Worm (Caenorhabditis elegans) whole organism, young adult: ENCODE data around the gene ergi-3.

ENCODE experiments used
- B0035.1 ChIP-seq: sonication (generic microtip); optimal IDR thresholded peaks from 2 replicates; lab custom pipeline; 2016; ENCODE audit warnings: missing genetic modification characterization, mild to moderate bottlenecking, missing compliant biosample characterization, missing genotype, missing genetic modification reagents
- B0261.1 ChIP-seq: sonication (generic microtip); optimal IDR thresholded peaks from 2 replicates; lab custom pipeline; 2016; ENCODE audit warnings: mild to moderate bottlenecking, missing genetic modification characterization, moderate library complexity, missing compliant biosample characterization
- B0336.3 ChIP-seq: fragments of 200-800 bp; sonication (Bioruptor generic); IDR thresholded peaks from 2 replicates; pipeline ENCODE4 v1.3.6; 2022; ENCODE audit warnings: missing genetic modification characterization, missing compliant biosample characterization
- C06A6.2 ChIP-seq: fragments of 200-800 bp; sonication (Bioruptor generic); conservative IDR thresholded peaks from 2 replicates; pipeline ENCODE4 v1.3.6; 2022; ENCODE audit warnings: missing genetic modification characterization, missing compliant biosample characterization
- D2030.7 ChIP-seq: fragments of 200-800 bp; sonication (Bioruptor generic); IDR thresholded peaks from 2 replicates; pipeline ENCODE4 v1.3.6; 2022; ENCODE audit warnings: missing genetic modification reagents, missing genetic modification characterization, missing compliant biosample characterization
- F23B12.7 ChIP-seq: sonication (generic microtip); optimal IDR thresholded peaks from 2 replicates; lab custom pipeline; 2017; ENCODE audit warnings: missing genetic modification characterization, mild to moderate bottlenecking, missing compliant biosample characterization, antibody characterized with exemption, moderate library complexity; ENCODE audit not compliant: insufficient read depth
- F49E8.2 ChIP-seq: sonication (generic microtip); optimal IDR thresholded peaks from 3 replicates; lab custom pipeline; 2017; ENCODE audit warnings: missing genetic modification characterization, mild to moderate bottlenecking, missing compliant biosample characterization, antibody characterized with exemption, moderate library complexity; ENCODE audit not compliant: insufficient read depth
- F57C9.4 ChIP-seq: sonication (generic microtip); optimal IDR thresholded peaks from 2 replicates; lab custom pipeline; 2017; ENCODE audit warnings: mild to moderate bottlenecking, missing genetic modification characterization, missing compliant biosample characterization
- T07F8.4 ChIP-seq: sonication (generic microtip); optimal IDR thresholded peaks from 2 replicates; lab custom pipeline; 2016; ENCODE audit warnings: mild to moderate bottlenecking, missing genetic modification characterization, moderate library complexity, missing compliant biosample characterization
- Y53G8AR.9 ChIP-seq: fragments of 200-800 bp; sonication (Bioruptor generic); conservative IDR thresholded peaks from 2 replicates; pipeline ENCODE4 v1.3.6; 2022; ENCODE audit warnings: missing genetic modification reagents, missing genetic modification characterization, missing compliant biosample characterization
- Y95B8A.8 ChIP-seq: fragments of 200-800 bp; sonication (Bioruptor generic); IDR thresholded peaks from 2 replicates; pipeline ENCODE4 v1.3.6; 2022; ENCODE audit warnings: missing genetic modification reagents, missing genetic modification characterization, missing compliant biosample characterization
- ZK185.1 ChIP-seq: sonication (generic microtip); optimal IDR thresholded peaks from 2 replicates; lab custom pipeline; 2016; ENCODE audit warnings: mild to moderate bottlenecking, missing genetic modification characterization, missing compliant biosample characterization; ENCODE audit not compliant: poor library complexity, severe bottlenecking
- ama-1 ChIP-seq, 3 experiments: fragments of 150-350 bp in 1 of 3; sonication (generic microtip) in 2 of 3; optimal IDR thresholded peaks; 2 replicates each; lab custom pipeline; 2014 to 2018; ENCODE audit warnings: missing biosample characterization in 2 of 3, missing genetic modification characterization in 2 of 3, missing genetic modification reagents in 2 of 3
- aptf-2 ChIP-seq: fragments of 200-800 bp; sonication (Bioruptor generic); conservative IDR thresholded peaks from 2 replicates; pipeline ENCODE4 v1.3.6; 2022; ENCODE audit warnings: missing genetic modification reagents, missing genetic modification characterization, missing compliant biosample characterization
- attf-3 ChIP-seq: fragments of 200-800 bp; sonication (Bioruptor generic); conservative IDR thresholded peaks from 2 replicates; pipeline ENCODE4 v1.3.6; 2022; ENCODE audit warnings: missing genetic modification reagents, missing genetic modification characterization, missing compliant biosample characterization
- bed-1 ChIP-seq: fragments of 200-800 bp; sonication (Bioruptor generic); IDR thresholded peaks from 2 replicates; pipeline ENCODE4 v1.3.6; 2022; ENCODE audit warnings: missing genetic modification reagents, missing genetic modification characterization, missing compliant biosample characterization
- bed-2 ChIP-seq: fragments of 200-800 bp; sonication (Bioruptor generic); IDR thresholded peaks from 2 replicates; pipeline ENCODE4 v1.3.6; 2022; ENCODE audit warnings: missing genetic modification reagents, missing genetic modification characterization, missing compliant biosample characterization
- ceh-100 ChIP-seq: fragments of 200-800 bp; sonication (Bioruptor generic); IDR thresholded peaks from 2 replicates; pipeline ENCODE4 v1.3.6; 2022; ENCODE audit warnings: missing genetic modification reagents, missing genetic modification characterization, missing compliant biosample characterization
- ceh-58 ChIP-seq: fragments of 200-800 bp; sonication (Bioruptor generic); IDR thresholded peaks from 2 replicates; pipeline ENCODE4 v1.3.6; 2022; ENCODE audit warnings: missing genetic modification characterization, missing compliant biosample characterization
- ceh-91 ChIP-seq: fragments of 200-800 bp; sonication (Bioruptor generic); IDR thresholded peaks from 2 replicates; pipeline ENCODE4 v1.3.6; 2022; ENCODE audit warnings: missing genetic modification reagents, missing genetic modification characterization, missing compliant biosample characterization
- efl-1 ChIP-seq: fragments of 150-350 bp; optimal IDR thresholded peaks from 2 replicates; lab custom pipeline; 2014; ENCODE audit warnings: missing biosample characterization, missing genetic modification reagents, missing genetic modification characterization
- hlh-12 ChIP-seq: sonication (generic microtip); optimal IDR thresholded peaks from 2 replicates; lab custom pipeline; 2016; ENCODE audit warnings: missing genetic modification characterization, missing compliant biosample characterization
- hlh-26 ChIP-seq: fragments of 200-800 bp; sonication (Bioruptor generic); conservative IDR thresholded peaks from 2 replicates; pipeline ENCODE4 v1.3.6; 2022; ENCODE audit warnings: missing genetic modification reagents, missing genetic modification characterization, missing compliant biosample characterization
- hmg-1.2 ChIP-seq: fragments of 200-800 bp; sonication (Bioruptor generic); IDR thresholded peaks from 2 replicates; pipeline ENCODE4 v1.3.6; 2022; ENCODE audit warnings: missing genetic modification reagents, missing genetic modification characterization, missing compliant biosample characterization
- hsf-1 ChIP-seq: fragments of 200-800 bp; sonication (Bioruptor generic); IDR thresholded peaks from 2 replicates; pipeline ENCODE4 v1.3.6; 2022; ENCODE audit warnings: missing genetic modification reagents, missing genetic modification characterization, missing compliant biosample characterization
- let-526 ChIP-seq: fragments of 200-800 bp; sonication (Bioruptor generic); IDR thresholded peaks from 2 replicates; pipeline ENCODE4 v1.3.6; 2022; ENCODE audit warnings: missing genetic modification reagents, missing genetic modification characterization, missing compliant biosample characterization
- let-607 ChIP-seq, 2 experiments: fragments of 200-800 bp in 1 of 2; sonication (Bioruptor generic) in 1 of 2; sonication (generic microtip) in 1 of 2; optimal IDR thresholded peaks; 2 replicates each; lab custom pipeline; 2016 to 2018; ENCODE audit warnings: mild to moderate bottlenecking in 2 of 2, missing compliant biosample characterization in 2 of 2, missing genetic modification characterization in 2 of 2, moderate library complexity in 2 of 2, missing genotype in 1 of 2
- lin-35 ChIP-seq, 3 experiments: fragments of 150-350 bp in 2 of 3; sonication (generic microtip) in 1 of 3; optimal IDR thresholded peaks; 2 replicates each; lab custom pipeline; 2014 to 2018; ENCODE audit warnings: missing biosample characterization in 3 of 3, missing genetic modification characterization in 3 of 3, missing genetic modification reagents in 3 of 3
- lir-1 ChIP-seq: fragments of 200-800 bp; sonication (Bioruptor generic); conservative IDR thresholded peaks from 2 replicates; pipeline ENCODE4 v1.3.6; 2022; ENCODE audit warnings: missing genetic modification reagents, missing genetic modification characterization, missing compliant biosample characterization
- lsl-1 ChIP-seq: fragments of 200-800 bp; sonication (Bioruptor generic); optimal IDR thresholded peaks from 2 replicates; lab custom pipeline; 2018; ENCODE audit warnings: mild to moderate bottlenecking, missing genetic modification characterization, moderate library complexity, missing compliant biosample characterization
- madf-8 ChIP-seq: fragments of 200-800 bp; sonication (Bioruptor generic); conservative IDR thresholded peaks from 2 replicates; pipeline ENCODE4 v1.3.6; 2022; ENCODE audit warnings: missing genetic modification reagents, missing genetic modification characterization, missing compliant biosample characterization
- mcd-1 ChIP-seq: fragments of 200-800 bp; sonication (Bioruptor generic); IDR thresholded peaks from 2 replicates; pipeline ENCODE4 v1.3.6; 2022; ENCODE audit warnings: missing genetic modification reagents, missing genetic modification characterization, missing compliant biosample characterization
- mel-28 ChIP-seq: sonication (generic microtip); optimal IDR thresholded peaks from 2 replicates; lab custom pipeline; 2016; ENCODE audit warnings: borderline replicate concordance, mild to moderate bottlenecking, missing genetic modification characterization, missing compliant biosample characterization
- nfya-2 ChIP-seq: fragments of 200-800 bp; sonication (Bioruptor generic); IDR thresholded peaks from 2 replicates; pipeline ENCODE4 v1.3.6; 2022; ENCODE audit warnings: missing genetic modification reagents, missing genetic modification characterization, missing compliant biosample characterization
- nfyb-1 ChIP-seq: fragments of 200-800 bp; sonication (Bioruptor generic); IDR thresholded peaks from 2 replicates; pipeline ENCODE4 v1.3.6; 2022; ENCODE audit warnings: missing genetic modification reagents, missing genetic modification characterization, missing compliant biosample characterization
- nhr-179 ChIP-seq: sonication (generic microtip); optimal IDR thresholded peaks from 2 replicates; lab custom pipeline; 2016; ENCODE audit warnings: mild to moderate bottlenecking, missing genetic modification characterization, missing compliant biosample characterization
- nhr-80 ChIP-seq: sonication (generic microtip); optimal IDR thresholded peaks from 2 replicates; lab custom pipeline; 2016; ENCODE audit warnings: missing genetic modification characterization, missing compliant biosample characterization
- nhr-90 ChIP-seq: sonication (generic microtip); optimal IDR thresholded peaks from 2 replicates; lab custom pipeline; 2016; ENCODE audit warnings: missing genotype, mild to moderate bottlenecking, missing genetic modification characterization, missing compliant biosample characterization
- pha-4 ChIP-seq: fragments of 150-350 bp; sonication (generic microtip); optimal IDR thresholded peaks from 2 replicates; lab custom pipeline; 2014; ENCODE audit warnings: missing biosample characterization, missing genetic modification reagents, missing genetic modification characterization
- rec-8 ChIP-seq, 2 experiments: sonication (generic microtip); optimal IDR thresholded peaks; 2 replicates each; lab custom pipeline; 2016; ENCODE audit warnings: mild to moderate bottlenecking in 2 of 2, missing genetic modification characterization in 2 of 2, missing genetic modification reagents in 2 of 2, missing genotype in 2 of 2, missing biosample characterization in 1 of 2, missing compliant biosample characterization in 1 of 2, moderate library complexity in 1 of 2
- sea-2 ChIP-seq: fragments of 200-800 bp; sonication (Bioruptor generic); IDR thresholded peaks from 2 replicates; pipeline ENCODE4 v1.3.6; 2022; ENCODE audit warnings: missing genetic modification characterization, missing compliant biosample characterization
- snpc-1.1 ChIP-seq: sonication (generic microtip); optimal IDR thresholded peaks from 2 replicates; lab custom pipeline; 2017; ENCODE audit warnings: missing genetic modification characterization, mild to moderate bottlenecking, missing compliant biosample characterization, antibody characterized with exemption, moderate library complexity, missing genotype, missing genetic modification reagents; ENCODE audit not compliant: insufficient read depth
- snpc-3.4 ChIP-seq: sonication (generic microtip); optimal IDR thresholded peaks from 2 replicates; lab custom pipeline; 2017; ENCODE audit warnings: missing genetic modification characterization, mild to moderate bottlenecking, missing compliant biosample characterization, antibody characterized with exemption, moderate library complexity, missing genotype, missing genetic modification reagents
- tbx-9 ChIP-seq: sonication (generic microtip); optimal IDR thresholded peaks from 2 replicates; lab custom pipeline; 2016; ENCODE audit warnings: borderline replicate concordance, missing genetic modification characterization, inconsistent platforms, missing compliant biosample characterization
- tlf-1 ChIP-seq: fragments of 200-800 bp; sonication (Bioruptor generic); optimal IDR thresholded peaks from 2 replicates; lab custom pipeline; 2018; ENCODE audit warnings: mild to moderate bottlenecking, missing genetic modification characterization, missing compliant biosample characterization
- zfh-2 ChIP-seq: fragments of 200-800 bp; sonication (Bioruptor generic); conservative IDR thresholded peaks from 2 replicates; pipeline ENCODE4 v1.3.6; 2022; ENCODE audit warnings: missing genetic modification reagents, missing genetic modification characterization, missing compliant biosample characterization

Gene ergi-3

DNA sequence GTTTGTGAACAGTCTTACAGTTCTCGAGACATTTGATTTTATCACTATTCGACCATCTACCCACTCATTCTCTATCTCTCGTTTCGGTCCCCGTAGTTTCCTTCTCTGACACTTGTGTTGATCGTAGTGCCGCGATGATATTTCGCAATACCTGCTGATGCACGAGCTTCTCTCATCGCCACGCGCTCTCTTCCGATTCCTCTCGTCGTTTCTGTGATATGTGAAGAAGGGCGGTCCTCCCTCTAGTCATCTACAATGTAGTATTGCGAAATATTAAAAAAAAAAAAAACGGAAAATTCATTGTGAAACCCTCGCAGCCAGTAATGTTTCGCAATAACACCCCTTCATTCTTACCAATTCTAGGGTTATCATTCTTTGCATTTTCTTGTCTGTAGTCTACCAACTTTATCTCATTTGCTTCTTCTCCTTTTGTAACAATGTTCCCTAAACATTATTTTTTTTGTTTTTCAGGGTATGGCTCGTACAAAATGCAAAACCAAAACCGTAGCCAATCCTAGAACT is 9.0 kb downstream of the ergi-3 start, which contains the start of gene nipi-3 (continued):
- no peak for TF ChIP-seq ama-1 (optimal IDR thresholded peaks at IDR 0.05; lab: Kevin White, UChicago)
- no peak for TF ChIP-seq ama-1 (GFP tag; optimal IDR thresholded peaks at IDR 0.05; lab: Kevin White, UChicago)
- TF ChIP-seq hsf-1 (GFP tag; lab: Robert Waterston, UW): peak; percentile 77
- peak; percentile 88 for TF ChIP-seq nhr-90 (tag; lab: Kevin White, UChicago)
- 0 out of 2 replicates have a peak, but pooled peaks have one; percentile 41 for TF ChIP-seq Y53G8AR.9 (GFP tag; lab: Robert Waterston, UW)
- no peak for TF ChIP-seq tbx-9 (tag; lab: Kevin White, UChicago)
- TF ChIP-seq F23B12.7 (tag; lab: Kevin White, UChicago): peak; percentile 78
- no peak for TF ChIP-seq rec-8 (tag; optimal IDR thresholded peaks at IDR 0.05; lab: Kevin White, UChicago)
- no peak for TF ChIP-seq mel-28
- TF ChIP-seq hmg-1.2 (GFP tag; lab: Robert Waterston, UW): peak; percentile 65
- no peak for TF ChIP-seq nhr-179 (tag; lab: Kevin White, UChicago)
- no peak for TF ChIP-seq T07F8.4 (tag; lab: Kevin White, UChicago)
- no peak for TF ChIP-seq bed-2
- no peak for TF ChIP-seq hlh-12 (tag; lab: Kevin White, UChicago)
- TF ChIP-seq tlf-1 (GFP tag; lab: Kevin White, UChicago): peak; percentile 70
- peak; percentile 21 for TF ChIP-seq B0035.1 (tag; lab: Kevin White, UChicago)
- TF ChIP-seq F57C9.4 (tag; lab: Kevin White, UChicago): no peak
- TF ChIP-seq let-526 (GFP tag; lab: Robert Waterston, UW): peak; percentile 88
- peak; percentile 99 for TF ChIP-seq nhr-80
- TF ChIP-seq snpc-1.1 (tag; lab: Kevin White, UChicago): no peak
- TF ChIP-seq ceh-91 (GFP tag; lab: Robert Waterston, UW): no peak
- no peak for TF ChIP-seq efl-1 (GFP tag; lab: Kevin White, UChicago)
- TF ChIP-seq pha-4: peak; percentile 92
- TF ChIP-seq ZK185.1 (tag; lab: Kevin White, UChicago): peak; percentile 84
- peak; percentile 79 for TF ChIP-seq mcd-1 (GFP tag; lab: Robert Waterston, UW)
- TF ChIP-seq bed-1: no peak
- TF ChIP-seq madf-8: no peak
- peak; percentile 87 for TF ChIP-seq C06A6.2
- TF ChIP-seq let-607 (tag; optimal IDR thresholded peaks at IDR 0.05; lab: Kevin White, UChicago): peak; percentile 73 to 91
- TF ChIP-seq lin-35 (GFP tag; optimal IDR thresholded peaks at IDR 0.05; lab: Kevin White, UChicago): peak in 1 of 3 experiments; percentile 85
- TF ChIP-seq ceh-58 (GFP tag; lab: Robert Waterston, UW): no peak
- TF ChIP-seq lsl-1 (GFP tag; lab: Kevin White, UChicago): no peak
- TF ChIP-seq F49E8.2 (tag; lab: Kevin White, UChicago): no peak
- peak; percentile 77; the same call in 1 of the 2 replicates for TF ChIP-seq lir-1 (GFP tag; lab: Robert Waterston, UW)
- peak; percentile 77; the same call in 1 of the 2 replicates for TF ChIP-seq Y95B8A.8 (GFP tag; lab: Robert Waterston, UW)
- peak; percentile 73 for TF ChIP-seq B0336.3 (GFP tag; lab: Robert Waterston, UW)
- TF ChIP-seq sea-2 (GFP tag; lab: Robert Waterston, UW): no peak
- TF ChIP-seq ceh-100 (GFP tag; lab: Robert Waterston, UW): peak; percentile 17; the same call in 1 of the 2 replicates
- no peak for TF ChIP-seq B0261.1 (tag; lab: Kevin White, UChicago)
- peak; percentile 92 for TF ChIP-seq nfyb-1 (GFP tag; lab: Robert Waterston, UW)
- TF ChIP-seq snpc-3.4: no peak
- no peak for TF ChIP-seq D2030.7 (GFP tag; lab: Robert Waterston, UW)
- TF ChIP-seq hlh-26 (GFP tag; lab: Robert Waterston, UW): no peak
- no peak for TF ChIP-seq nfya-2 (GFP tag; lab: Robert Waterston, UW)
- peak; percentile 31; the same call in 1 of the 2 replicates for TF ChIP-seq attf-3 (GFP tag; lab: Robert Waterston, UW)
- TF ChIP-seq aptf-2: no peak
- peak; percentile 94 for TF ChIP-seq zfh-2 (GFP tag; lab: Robert Waterston, UW)
